Worm (Caenorhabditis elegans): Measurements from ENCODE around the gene cwp-2.

- TF ChIP-seq unc-39 (tag; optimal IDR thresholded peaks at IDR 0.05) = no peak
- TF ChIP-seq ceh-82 (tag; optimal IDR thresholded peaks at IDR 0.05) = no peak
- TF ChIP-seq lin-13 (GFP tag; optimal IDR thresholded peaks at IDR 0.05) = no peak
- no peak for TF ChIP-seq skn-1 (tag; optimal IDR thresholded peaks at IDR 0.05)
- no peak for TF ChIP-seq ztf-4 (tag; optimal IDR thresholded peaks at IDR 0.05)
- no peak for TF ChIP-seq nhr-237 (tag; optimal IDR thresholded peaks at IDR 0.05)
- TF ChIP-seq lin-39 (tag; optimal IDR thresholded peaks at IDR 0.05) = no peak
- no peak for TF ChIP-seq snpc-4 (tag; optimal IDR thresholded peaks at IDR 0.05)
- TF ChIP-seq lin-11 (tag; optimal IDR thresholded peaks at IDR 0.05) = no peak
- TF ChIP-seq crh-2 (tag; optimal IDR thresholded peaks at IDR 0.05) = no peak
- TF ChIP-seq zag-1 (tag; optimal IDR thresholded peaks at IDR 0.05) = no peak
- TF ChIP-seq ceh-16 (tag; optimal IDR thresholded peaks at IDR 0.05) = no peak
- no peak for TF ChIP-seq unc-62 (GFP tag; optimal IDR thresholded peaks at IDR 0.05)
- no peak for TF ChIP-seq mdl-1 (tag; optimal IDR thresholded peaks at IDR 0.05)
Observed at ce11 chrV:4884490-4884889, 42.0 kb upstream of the cwp-2 start, which contains the start of gene T19H12.12.
